Worm (Caenorhabditis elegans) whole organism, L1 larva: Measurements from ENCODE around the gene vrk-1.

Experiments
- dpl-1 ChIP-seq, 3 experiments: fragments of 150-350 bp in 2 of 3; sonication (generic microtip) in 1 of 3; optimal IDR thresholded peaks; 2 replicates each; lab custom pipeline; 2014 to 2017; ENCODE audit warnings: missing biosample characterization in 3 of 3, missing genetic modification characterization in 3 of 3, missing genetic modification reagents in 3 of 3
- elt-3 ChIP-seq, 6 experiments: fragments of 150-350 bp in 1 of 6; sonication (generic microtip); optimal IDR thresholded peaks; 2 replicates each; lab custom pipeline; 2017 to 2018; ENCODE audit warnings: missing biosample characterization in 6 of 6, missing genetic modification characterization in 6 of 6, inconsistent platforms in 1 of 6
- ets-5 ChIP-seq: fragments of 200-800 bp; sonication (Bioruptor generic); IDR thresholded peaks from 2 replicates; pipeline ENCODE4 v1.3.6; 2022; ENCODE audit warnings: missing genetic modification characterization, missing compliant biosample characterization
- fos-1 ChIP-seq: fragments of 150-350 bp; optimal IDR thresholded peaks from 2 replicates; lab custom pipeline; 2014; ENCODE audit warnings: missing biosample characterization, missing genetic modification characterization
- lin-15B ChIP-seq: fragments of 150-350 bp; sonication (generic microtip); optimal IDR thresholded peaks from 3 replicates; lab custom pipeline; 2014; ENCODE audit warnings: missing biosample characterization, missing genetic modification characterization
- nhr-12 ChIP-seq: sonication (generic microtip); optimal IDR thresholded peaks from 2 replicates; lab custom pipeline; 2017; ENCODE audit warnings: missing biosample characterization, missing genetic modification characterization
- nhr-20 ChIP-seq: sonication (generic microtip); optimal IDR thresholded peaks from 2 replicates; lab custom pipeline; 2016; ENCODE audit warnings: mild to moderate bottlenecking, missing genetic modification characterization, missing compliant biosample characterization
- pqm-1 ChIP-seq: sonication (generic microtip); optimal IDR thresholded peaks from 3 replicates; lab custom pipeline; 2017; ENCODE audit warnings: missing biosample characterization, missing genetic modification characterization
- snpc-4 ChIP-seq: fragments of 150-350 bp; optimal IDR thresholded peaks from 2 replicates; lab custom pipeline; 2014; ENCODE audit warnings: missing biosample characterization, missing genetic modification characterization
- unc-130 ChIP-seq: fragments of 150-350 bp; optimal IDR thresholded peaks from 2 replicates; lab custom pipeline; 2017; ENCODE audit warnings: missing biosample characterization, missing genetic modification characterization, inconsistent platforms
- vab-15 ChIP-seq: sonication (generic microtip); optimal IDR thresholded peaks from 2 replicates; lab custom pipeline; 2017; ENCODE audit warnings: missing genotype, mild to moderate bottlenecking, missing genetic modification characterization, missing compliant biosample characterization
- zag-1 ChIP-seq: fragments of 150-350 bp; optimal IDR thresholded peaks from 2 replicates; lab custom pipeline; 2014; ENCODE audit warnings: missing biosample characterization, missing genetic modification characterization

DNA sequence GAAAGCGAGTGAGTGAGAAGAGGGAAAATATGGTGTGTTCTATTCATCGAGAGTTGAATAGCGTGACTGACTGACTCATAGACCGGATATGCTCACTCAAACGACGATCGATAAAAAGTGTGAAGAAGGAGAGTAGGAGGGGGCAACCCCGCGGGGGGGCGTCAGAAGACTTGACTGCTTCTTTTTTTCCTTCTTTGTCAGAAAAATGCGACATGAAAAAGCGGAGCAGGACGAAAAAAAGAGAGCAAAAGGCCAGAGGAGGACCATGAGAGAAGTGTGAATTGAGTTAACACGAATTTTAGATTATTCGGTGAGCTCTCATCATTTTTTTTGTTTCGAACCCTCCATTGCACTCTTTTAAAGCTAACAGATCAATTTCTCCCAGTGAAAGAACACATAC, 40.6 kb downstream of the vrk-1 start:
- TF ChIP-seq dpl-1 (GFP tag; optimal IDR thresholded peaks at IDR 0.05; lab: Kevin White, UChicago) (no peak), unc-130 (tag; lab: Kevin White, UChicago) (no peak), elt-3 (tag; optimal IDR thresholded peaks at IDR 0.05; lab: Kevin White, UChicago) (no peak), vab-15 (tag; lab: Kevin White, UChicago) (no peak), ets-5 (no peak), pqm-1 (tag; lab: Kevin White, UChicago) (no peak), zag-1 (tag; lab: Kevin White, UChicago) (no peak), nhr-20 (tag; lab: Kevin White, UChicago) (no peak), fos-1 (tag; lab: Kevin White, UChicago) (no peak), snpc-4 (no peak), nhr-12 (tag; lab: Kevin White, UChicago) (no peak), lin-15B (tag; lab: Kevin White, UChicago) (no peak)
